Fruit fly (Drosophila melanogaster) whole organism, embryonic: Measurements from ENCODE around the gene CG33543.
A peak's percentile ranks its signal among the peaks of the same experiment; 100 is the strongest.

Experiments
- BtbVII ChIP-seq: fragments of 200-800 bp; sonication (Bioruptor generic); optimal IDR thresholded peaks from 3 replicates; lab custom pipeline; 2017; ENCODE audit warnings: missing biosample characterization, mild to moderate bottlenecking, missing genetic modification characterization
- CG11398 ChIP-seq: fragments of 200-800 bp; sonication (Bioruptor generic); optimal IDR thresholded peaks from 2 replicates; lab custom pipeline; 2016; ENCODE audit warnings: missing biosample characterization, missing genetic modification characterization
- CG11560 ChIP-seq: fragments of 200-800 bp; sonication (Bioruptor generic); IDR thresholded peaks from 3 replicates; pipeline ENCODE4 v1.3.6; 2022; ENCODE audit warnings: missing biosample characterization, missing genetic modification characterization
- CG14014 ChIP-seq: fragments of 200-800 bp; sonication (Bioruptor generic); IDR thresholded peaks from 2 replicates; pipeline ENCODE4 v1.3.6; 2022; ENCODE audit warnings: missing biosample characterization, missing genetic modification characterization
- CG1529 ChIP-seq: fragments of 200-800 bp; sonication (Bioruptor generic); optimal IDR thresholded peaks from 3 replicates; lab custom pipeline; 2018; ENCODE audit warnings: missing biosample characterization, missing genetic modification characterization
- CG17612 ChIP-seq: fragments of 200-800 bp; sonication (Bioruptor generic); IDR thresholded peaks from 2 replicates; pipeline ENCODE4 v1.3.6; 2022; ENCODE audit warnings: missing biosample characterization, missing genetic modification characterization
- CG2116 ChIP-seq: fragments of 200-800 bp; sonication (Bioruptor generic); optimal IDR thresholded peaks from 3 replicates; lab custom pipeline; 2018; ENCODE audit warnings: missing biosample characterization, mild to moderate bottlenecking, missing genetic modification characterization
- CG3065 ChIP-seq: fragments of 200-800 bp; sonication (Bioruptor generic); optimal IDR thresholded peaks from 2 replicates; lab custom pipeline; 2016; ENCODE audit warnings: missing biosample characterization, missing genetic modification characterization
- CG3995 ChIP-seq: fragments of 200-800 bp; sonication (Bioruptor generic); optimal IDR thresholded peaks from 3 replicates; lab custom pipeline; 2016; ENCODE audit warnings: missing biosample characterization, missing genetic modification characterization
- CG4617 ChIP-seq: fragments of 200-800 bp; sonication (Bioruptor generic); optimal IDR thresholded peaks from 3 replicates; lab custom pipeline; 2016; ENCODE audit warnings: missing biosample characterization, missing genetic modification characterization, borderline replicate concordance
- CG5245 ChIP-seq: fragments of 200-800 bp; sonication (Bioruptor generic); optimal IDR thresholded peaks from 3 replicates; lab custom pipeline; 2016; ENCODE audit warnings: missing biosample characterization, missing genetic modification characterization
- CG9215 ChIP-seq: fragments of 200-800 bp; sonication (Bioruptor generic); IDR thresholded peaks from 2 replicates; pipeline ENCODE4 v1.3.6; 2022; ENCODE audit warnings: missing biosample characterization, missing genetic modification characterization
- CG9437 ChIP-seq: fragments of 200-800 bp; sonication (Bioruptor generic); optimal IDR thresholded peaks from 2 replicates; lab custom pipeline; 2018; ENCODE audit warnings: missing biosample characterization, mild to moderate bottlenecking, missing genetic modification characterization
- CG9797 ChIP-seq: fragments of 200-800 bp; sonication (Bioruptor generic); optimal IDR thresholded peaks from 3 replicates; lab custom pipeline; 2018; ENCODE audit warnings: missing biosample characterization, mild to moderate bottlenecking, missing genetic modification characterization
- CG9932 ChIP-seq: fragments of 200-800 bp; sonication (Bioruptor generic); IDR thresholded peaks from 2 replicates; pipeline ENCODE4 v1.3.6; 2022; ENCODE audit warnings: missing biosample characterization, missing genetic modification characterization
- CHES-1-like ChIP-seq: fragments of 200-800 bp; sonication (Bioruptor generic); optimal IDR thresholded peaks from 2 replicates; lab custom pipeline; 2016; ENCODE audit warnings: missing biosample characterization, missing genetic modification characterization
- Chrac-16 ChIP-seq: fragments of 200-800 bp; sonication (Bioruptor generic); optimal IDR thresholded peaks from 3 replicates; lab custom pipeline; 2016; ENCODE audit warnings: missing biosample characterization, missing genetic modification characterization
- Dfd ChIP-seq, 2 experiments: fragments of >200 bp; optimal IDR thresholded peaks; 2 replicates each; lab custom pipeline; 2017; ENCODE audit warnings: missing biosample characterization in 2 of 2, missing genetic modification characterization in 2 of 2
- Dip3 ChIP-seq: fragments of 200-800 bp; sonication (Bioruptor generic); optimal IDR thresholded peaks from 3 replicates; lab custom pipeline; 2016; ENCODE audit warnings: missing biosample characterization, missing genetic modification characterization
- Doc3 ChIP-seq: fragments of 200-800 bp; sonication (Bioruptor generic); IDR thresholded peaks from 3 replicates; pipeline ENCODE4 v1.3.6; 2022; ENCODE audit warnings: missing biosample characterization, missing genetic modification characterization; ENCODE audit not compliant: partially characterized antibody
- Dref ChIP-seq: fragments of 200-800 bp; sonication (Bioruptor generic); IDR thresholded peaks from 2 replicates; pipeline ENCODE4 v1.3.6; 2022; ENCODE audit warnings: missing biosample characterization, missing genetic modification characterization
- Drgx ChIP-seq: fragments of 200-800 bp; sonication (Bioruptor generic); IDR thresholded peaks from 2 replicates; pipeline ENCODE4 v1.3.6; 2022; ENCODE audit warnings: missing biosample characterization, missing genetic modification characterization
- HLH4C ChIP-seq: fragments of 200-800 bp; sonication (Bioruptor generic); IDR thresholded peaks from 3 replicates; pipeline ENCODE4 v1.3.6; 2022; ENCODE audit warnings: missing biosample characterization, missing genetic modification characterization; ENCODE audit not compliant: partially characterized antibody
- HLH54F ChIP-seq: fragments of 200-800 bp; sonication (Bioruptor generic); optimal IDR thresholded peaks from 3 replicates; lab custom pipeline; 2016; ENCODE audit warnings: missing biosample characterization, missing genetic modification characterization
- Kr ChIP-seq: fragments of 200-800 bp; sonication (Bioruptor generic); optimal IDR thresholded peaks from 2 replicates; lab custom pipeline; 2017; ENCODE audit warnings: missing biosample characterization, mild to moderate bottlenecking, missing genetic modification characterization
- MBD-R2 ChIP-seq: fragments of 200-800 bp; sonication (Bioruptor generic); IDR thresholded peaks from 2 replicates; pipeline ENCODE4 v1.3.6; 2022; ENCODE audit warnings: missing biosample characterization, missing genetic modification characterization
- Mes4 ChIP-seq: fragments of 200-800 bp; sonication (Bioruptor generic); optimal IDR thresholded peaks from 2 replicates; lab custom pipeline; 2016; ENCODE audit warnings: missing biosample characterization, missing genetic modification characterization
- NK7.1 ChIP-seq: fragments of 200-800 bp; sonication (Bioruptor generic); optimal IDR thresholded peaks from 3 replicates; lab custom pipeline; 2016; ENCODE audit warnings: missing biosample characterization, missing genetic modification characterization
- Nf-YC ChIP-seq: fragments of 200-800 bp; optimal IDR thresholded peaks from 3 replicates; lab custom pipeline; 2019; ENCODE audit warnings: missing biosample characterization, mild to moderate bottlenecking, missing genetic modification characterization, moderate library complexity
- Oli ChIP-seq: fragments of 200-800 bp; sonication (Bioruptor generic); optimal IDR thresholded peaks from 2 replicates; lab custom pipeline; 2018; ENCODE audit warnings: missing biosample characterization, mild to moderate bottlenecking, missing genetic modification characterization, moderate library complexity
- Optix ChIP-seq: fragments of 200-800 bp; sonication (Bioruptor generic); IDR thresholded peaks from 3 replicates; pipeline ENCODE4 v1.3.6; 2022; ENCODE audit warnings: missing biosample characterization, missing genetic modification characterization
- Scr ChIP-seq: fragments of 200-800 bp; sonication (Bioruptor generic); IDR thresholded peaks from 2 replicates; pipeline ENCODE4 v1.3.6; 2022; ENCODE audit warnings: missing biosample characterization, missing genetic modification characterization; ENCODE audit not compliant: partially characterized antibody
- TFAM ChIP-seq: fragments of 200-800 bp; sonication (Bioruptor generic); optimal IDR thresholded peaks from 2 replicates; lab custom pipeline; 2017; ENCODE audit warnings: missing biosample characterization, missing genetic modification characterization, inconsistent platforms
- YL-1 ChIP-seq: fragments of 200-800 bp; sonication (Bioruptor generic); optimal IDR thresholded peaks from 3 replicates; lab custom pipeline; 2017; ENCODE audit warnings: missing biosample characterization, mild to moderate bottlenecking, missing genetic modification characterization
- caup ChIP-seq: fragments of 200-800 bp; sonication (Bioruptor generic); optimal IDR thresholded peaks from 3 replicates; lab custom pipeline; 2017; ENCODE audit warnings: missing biosample characterization, mild to moderate bottlenecking, missing genetic modification characterization, moderate library complexity; ENCODE audit not compliant: severe bottlenecking
- chif ChIP-seq, 2 experiments: fragments of 200-800 bp; sonication (Bioruptor generic); optimal IDR thresholded peaks; 3 replicates each; lab custom pipeline; 2016; ENCODE audit warnings: missing biosample characterization in 2 of 2, missing genetic modification characterization in 2 of 2
- en ChIP-seq: fragments of 200-800 bp; sonication (Bioruptor generic); optimal IDR thresholded peaks from 2 replicates; lab custom pipeline; 2016; ENCODE audit warnings: missing biosample characterization, missing genetic modification characterization
- gcm2 ChIP-seq: fragments of 200-800 bp; sonication (Bioruptor generic); optimal IDR thresholded peaks from 2 replicates; lab custom pipeline; 2016; ENCODE audit warnings: missing biosample characterization, missing genetic modification characterization
- kni ChIP-seq: fragments of 200-800 bp; sonication (Bioruptor generic); optimal IDR thresholded peaks from 3 replicates; lab custom pipeline; 2017; ENCODE audit warnings: mild to moderate bottlenecking, missing biosample characterization, missing genetic modification reagents, missing genetic modification characterization
- maf-S ChIP-seq: fragments of 200-800 bp; sonication (Bioruptor generic); optimal IDR thresholded peaks from 2 replicates; lab custom pipeline; 2016; ENCODE audit warnings: missing biosample characterization, missing genetic modification characterization
- nmo ChIP-seq: fragments of 200-800 bp; sonication (Bioruptor generic); optimal IDR thresholded peaks from 2 replicates; lab custom pipeline; 2018; ENCODE audit warnings: missing biosample characterization, mild to moderate bottlenecking, missing genetic modification characterization, moderate library complexity
- psq ChIP-seq: fragments of 200-800 bp; sonication (Bioruptor generic); optimal IDR thresholded peaks from 2 replicates; lab custom pipeline; 2017; ENCODE audit warnings: missing biosample characterization, missing genetic modification characterization
- sd ChIP-seq: fragments of 200-800 bp; sonication (Bioruptor generic); optimal IDR thresholded peaks from 3 replicates; lab custom pipeline; 2018; ENCODE audit warnings: missing biosample characterization, mild to moderate bottlenecking, missing genetic modification characterization, moderate library complexity
- sim ChIP-seq: fragments of 200-800 bp; sonication (Bioruptor generic); IDR thresholded peaks from 2 replicates; pipeline ENCODE4 v1.3.6; 2022; ENCODE audit warnings: missing biosample characterization, missing genetic modification characterization
- sna ChIP-seq: fragments of 200-800 bp; sonication (Bioruptor generic); IDR thresholded peaks from 2 replicates; pipeline ENCODE4 v1.3.6; 2022; ENCODE audit warnings: missing biosample characterization, missing genetic modification characterization; ENCODE audit not compliant: partially characterized antibody
- sug ChIP-seq: fragments of 200-800 bp; optimal IDR thresholded peaks from 2 replicates; lab custom pipeline; 2019; ENCODE audit warnings: missing biosample characterization, mild to moderate bottlenecking, missing genetic modification characterization, moderate library complexity
- tap ChIP-seq: fragments of 200-800 bp; optimal IDR thresholded peaks from 3 replicates; lab custom pipeline; 2019; ENCODE audit warnings: missing biosample characterization, mild to moderate bottlenecking, missing genetic modification characterization, moderate library complexity
- unc-4 ChIP-seq: fragments of 200-800 bp; sonication (Bioruptor generic); IDR thresholded peaks from 2 replicates; pipeline ENCODE4 v1.3.6; 2022; ENCODE audit warnings: missing biosample characterization, missing genetic modification characterization; ENCODE audit not compliant: partially characterized antibody

CG33543 gene

DNA sequence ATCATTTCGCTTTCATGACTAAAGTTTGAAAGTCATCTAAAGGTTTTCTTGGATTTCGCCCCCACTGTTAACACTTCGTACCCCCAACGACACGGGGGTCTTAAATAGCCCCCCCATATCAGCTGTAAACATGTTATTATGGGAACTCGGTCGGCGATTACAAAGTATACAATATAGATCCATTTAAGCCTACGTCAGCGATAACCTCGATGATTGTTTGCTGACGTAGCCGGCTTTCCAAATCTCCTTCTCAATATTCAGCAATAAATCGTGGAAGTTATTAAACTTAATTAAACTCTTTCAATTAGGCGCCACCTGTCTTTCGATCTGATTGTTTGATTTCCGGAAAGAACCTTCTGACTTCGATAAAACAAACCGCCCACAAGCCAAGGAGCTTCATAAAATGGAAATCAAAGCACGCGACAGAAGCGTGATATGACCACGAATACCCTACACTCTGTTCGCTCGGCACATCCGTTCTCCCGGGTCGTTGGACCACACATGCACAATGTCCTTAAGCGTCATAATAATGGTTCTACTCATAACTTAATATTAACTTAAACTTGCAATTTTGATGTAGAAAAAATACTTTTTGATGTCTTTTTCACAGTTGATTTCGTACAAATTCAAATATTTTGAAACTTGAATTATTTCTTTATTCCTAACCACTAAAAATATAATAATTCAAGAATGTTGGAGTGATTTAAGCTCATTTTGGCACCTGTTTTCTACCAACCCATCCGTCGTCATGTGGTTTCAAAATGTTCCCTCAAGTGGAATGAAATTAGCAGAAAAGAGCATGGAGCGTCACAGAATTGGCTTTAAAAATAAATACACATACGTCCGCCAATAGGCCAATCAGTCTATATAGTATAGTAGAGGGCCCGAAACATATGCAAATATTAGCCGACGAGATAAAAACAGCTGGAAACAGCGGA lies 19.5 kb downstream of the CG33543 start (continued):
- TF ChIP-seq Drgx (peak; percentile 38; the same call in 1 of the 2 replicates), CG4617 (GFP tag; lab: Kevin White, UChicago) (no peak), Scr (GFP tag; lab: Robert Waterston, UW) (no peak), sd (tag; lab: Kevin White, UChicago) (peak; percentile 17), psq (GFP tag; lab: Kevin White, UChicago) (no peak), Mes4 (no peak), Dref (no peak), CG5245 (peak; percentile 36), maf-S (peak; percentile 21), sim (no peak), NK7.1 (GFP tag; lab: Kevin White, UChicago) (no peak), Nf-YC (tag; lab: Kevin White, UChicago) (peak; percentile 27), BtbVII (peak; percentile 37), Doc3 (GFP tag; lab: Robert Waterston, UW) (no peak), TFAM (GFP tag; lab: Kevin White, UChicago) (no peak), Chrac-16 (GFP tag; lab: Kevin White, UChicago) (peak; percentile 25), CG11398 (no peak), nmo (GFP tag; lab: Kevin White, UChicago) (peak; percentile 32), Dfd (GFP tag; optimal IDR thresholded peaks at IDR 0.05; lab: Kevin White, UChicago) (no peak), caup (peak; percentile 67), tap (tag; lab: Kevin White, UChicago) (no peak), CG9437 (GFP tag; lab: Kevin White, UChicago) (peak; percentile 28), gcm2 (GFP tag; lab: Kevin White, UChicago) (peak; percentile 21), MBD-R2 (GFP tag; lab: Robert Waterston, UW) (peak; percentile 28; the same call in 1 of the 2 replicates), HLH54F (GFP tag; lab: Kevin White, UChicago) (peak; percentile 37), CG9215 (GFP tag; lab: Robert Waterston, UW) (peak; percentile 56; the same call in 1 of the 2 replicates), chif (GFP tag; optimal IDR thresholded peaks at IDR 0.05; lab: Kevin White, UChicago) (peak in 1 of 2 experiments; percentile 26), CHES-1-like (GFP tag; lab: Kevin White, UChicago) (no peak), CG3995 (GFP tag; lab: Kevin White, UChicago) (no peak), Dip3 (GFP tag; lab: Kevin White, UChicago) (peak; percentile 32), Optix (GFP tag; lab: Robert Waterston, UW) (no peak), Kr (GFP tag; lab: Kevin White, UChicago) (no peak), en (GFP tag; lab: Kevin White, UChicago) (peak; percentile 16)

dm6 chr2L:1981726-1982367 lies 24.3 kb downstream of the CG33543 start, which contains the start of gene CG7289:
CG7289 (plus strand) TSS chr2L:1982217.
- TF ChIP-seq CG9932 (peak; percentile 48; the same call in 1 of the 2 replicates), CG1529 (no peak), CG11560 (tag; lab: Robert Waterston, UW) (peak; percentile 41; the same call in 1 of the 3 replicates), YL-1 (GFP tag; lab: Kevin White, UChicago) (peak; percentile 49), CG17612 (no peak), CG3065 (GFP tag; lab: Kevin White, UChicago) (no peak), maf-S (no peak), sna (GFP tag; lab: Robert Waterston, UW) (0 out of 2 replicates have a peak, but pooled peaks have one; percentile 27), CG2116 (GFP tag; lab: Kevin White, UChicago) (peak; percentile 46), HLH4C (GFP tag; lab: Robert Waterston, UW) (peak; percentile 57; the same call in 2 of the 3 replicates), Dref (peak; percentile 75), sug (peak; percentile 17), CG14014 (no peak), kni (GFP tag; lab: Kevin White, UChicago) (no peak), unc-4 (GFP tag; lab: Robert Waterston, UW) (peak; percentile 60), CG9797 (GFP tag; lab: Kevin White, UChicago) (no peak), Oli (tag; lab: Kevin White, UChicago) (no peak)
